Worm (Caenorhabditis elegans): ENCODE measurements around the gene Y9C9A.8.

The Y9C9A.8 gene

DNA sequence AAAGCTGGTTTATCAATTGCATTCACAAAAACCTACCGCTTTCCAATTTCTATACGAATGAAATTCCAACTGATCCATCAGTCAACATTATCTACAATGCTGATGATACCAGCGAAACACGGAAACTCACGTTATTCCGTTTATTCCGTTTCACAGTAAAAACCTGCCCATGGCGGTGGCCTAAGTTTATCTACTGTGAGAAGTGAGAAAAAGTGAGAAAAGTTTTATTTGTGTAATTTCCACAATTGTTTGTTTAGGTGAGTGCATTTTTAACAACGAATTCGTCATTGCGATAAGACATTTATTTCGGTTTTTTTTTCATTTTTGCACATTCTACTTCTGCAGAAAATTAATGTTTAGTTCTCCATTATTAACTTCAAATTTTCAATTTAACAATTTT, at the start of gene Y9C9A.8:
Gene Y9C9A.8 (plus strand): TSS at position 301 of the 400 bp plus-strand sequence.
- no peak for TF ChIP-seq mab-9 (GFP tag; IDR thresholded peaks at IDR 0.05)
- TF ChIP-seq tbx-2 (tag; optimal IDR thresholded peaks at IDR 0.05), result no peak

DNA sequence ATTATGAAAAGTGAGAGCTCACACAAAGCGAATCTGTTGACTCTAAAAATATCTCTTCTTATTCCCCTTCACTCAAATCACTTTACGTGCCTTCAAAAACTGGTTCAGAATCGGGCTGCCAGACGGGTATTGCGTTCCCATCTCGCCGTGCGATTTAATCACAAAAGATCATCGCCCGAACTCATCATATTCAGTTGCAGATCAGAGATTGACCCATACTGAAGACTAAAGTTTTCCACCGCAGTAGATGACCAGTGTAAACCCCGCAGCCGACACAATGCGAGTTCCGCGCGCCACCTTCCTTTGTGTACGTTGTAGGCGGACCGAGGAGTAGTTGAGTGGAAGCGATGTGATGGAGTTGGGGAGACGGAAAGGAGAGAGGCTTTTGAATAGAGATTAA, 49.5 kb upstream of the Y9C9A.8 start:
- no peak for TF ChIP-seq egl-27 (tag; optimal IDR thresholded peaks at IDR 0.05)
- no peak for TF ChIP-seq lin-15B (tag; optimal IDR thresholded peaks at IDR 0.05)
- TF ChIP-seq fkh-10 (GFP tag; optimal IDR thresholded peaks at IDR 0.05), result no peak
- no peak for TF ChIP-seq C16A3.4 (tag; optimal IDR thresholded peaks at IDR 0.05)
- TF ChIP-seq snpc-4 (tag; optimal IDR thresholded peaks at IDR 0.05), result peak; percentile 98
- no peak for TF ChIP-seq ceh-8 (GFP tag; optimal IDR thresholded peaks at IDR 0.05)
- no peak for TF ChIP-seq lir-3 (tag; optimal IDR thresholded peaks at IDR 0.05; ENCODE audit: poor library complexity)
- no peak for TF ChIP-seq ztf-4 (tag; optimal IDR thresholded peaks at IDR 0.05)
- no peak for TF ChIP-seq unc-98 (GFP tag; IDR thresholded peaks at IDR 0.05)
- TF ChIP-seq nhr-71 (tag; optimal IDR thresholded peaks at IDR 0.05), result peak; percentile 85
- peak; percentile 75 for TF ChIP-seq swsn-7 (tag; optimal IDR thresholded peaks at IDR 0.05)
- TF ChIP-seq xbp-1 (tag; optimal IDR thresholded peaks at IDR 0.05), result peak; percentile 44
- TF ChIP-seq ceh-88 (GFP tag; IDR thresholded peaks at IDR 0.05), result peak; percentile 39; the same call in 1 of the 2 replicates
- TF ChIP-seq snu-23 (GFP tag; optimal IDR thresholded peaks at IDR 0.05), result peak; percentile 78
- TF ChIP-seq mdl-1 (tag; optimal IDR thresholded peaks at IDR 0.05), result peak in 1 of 2 experiments; percentile 5
- peak; percentile 33 for TF ChIP-seq elt-2 (tag; optimal IDR thresholded peaks at IDR 0.05)
- peak; percentile 86 for TF ChIP-seq nhr-19 (GFP tag; conservative IDR thresholded peaks at IDR 0.05)
- TF ChIP-seq C04F5.9 (tag; optimal IDR thresholded peaks at IDR 0.05), result no peak
- peak in 1 of 2 experiments; percentile 61 for TF ChIP-seq lsy-2 (tag; optimal IDR thresholded peaks at IDR 0.05)
- no peak for TF ChIP-seq nhr-12 (tag; optimal IDR thresholded peaks at IDR 0.05)
- peak; percentile 52 for TF ChIP-seq mep-1 (tag; optimal IDR thresholded peaks at IDR 0.05)
- no peak for TF ChIP-seq mef-2 (tag; optimal IDR thresholded peaks at IDR 0.05)
- peak; percentile 33 to 61 for TF ChIP-seq efl-1 (optimal IDR thresholded peaks at IDR 0.05)
- peak; percentile 16 to 93 for TF ChIP-seq efl-1 (GFP tag; optimal IDR thresholded peaks at IDR 0.05 in 1 of 2)
- TF ChIP-seq C34B4.2 (tag; optimal IDR thresholded peaks at IDR 0.05), result no peak
- no peak for TF ChIP-seq unc-30 (tag; optimal IDR thresholded peaks at IDR 0.05)
- TF ChIP-seq vab-15 (tag; optimal IDR thresholded peaks at IDR 0.05), result no peak
- TF ChIP-seq irx-1 (tag; optimal IDR thresholded peaks at IDR 0.05), result peak; percentile 38
- peak; percentile 80 for TF ChIP-seq dsc-1 (tag; optimal IDR thresholded peaks at IDR 0.05)
- no peak for TF ChIP-seq pax-3 (tag; optimal IDR thresholded peaks at IDR 0.05)
- no peak for TF ChIP-seq hpl-2 (GFP tag; optimal IDR thresholded peaks at IDR 0.05)
- no peak for TF ChIP-seq zag-1 (tag; optimal IDR thresholded peaks at IDR 0.05)
- peak; percentile 15 for TF ChIP-seq fos-1 (tag; optimal IDR thresholded peaks at IDR 0.05)
- no peak for TF ChIP-seq efl-3 (GFP tag; optimal IDR thresholded peaks at IDR 0.05)
- TF ChIP-seq hlh-4 (tag; optimal IDR thresholded peaks at IDR 0.05), result no peak
- peak; percentile 81 for TF ChIP-seq nhr-90 (tag; optimal IDR thresholded peaks at IDR 0.05; ENCODE audit: poor library complexity)
- peak; percentile 93 for TF ChIP-seq lin-14 (GFP tag; optimal IDR thresholded peaks at IDR 0.05)
- no peak for TF ChIP-seq ceh-63 (GFP tag; optimal IDR thresholded peaks at IDR 0.05)
- no peak for TF ChIP-seq F16B12.6 (tag; optimal IDR thresholded peaks at IDR 0.05)
- TF ChIP-seq tbx-2 (tag; optimal IDR thresholded peaks at IDR 0.05), result peak; percentile 51
- peak; percentile 78 for TF ChIP-seq nhr-47 (tag; optimal IDR thresholded peaks at IDR 0.05)
- TF ChIP-seq ztf-11 (tag; optimal IDR thresholded peaks at IDR 0.05), result no peak
- TF ChIP-seq skn-1 (tag; optimal IDR thresholded peaks at IDR 0.05), result no peak
- TF ChIP-seq nhr-77 (tag; optimal IDR thresholded peaks at IDR 0.05), result peak; percentile 50
- TF ChIP-seq isw-1 (GFP tag; IDR thresholded peaks at IDR 0.05), result no peak
- TF ChIP-seq ces-1 (GFP tag; optimal IDR thresholded peaks at IDR 0.05), result no peak
- TF ChIP-seq nhr-85 (tag), result peak; percentile 96
- TF ChIP-seq lin-13 (GFP tag; optimal IDR thresholded peaks at IDR 0.05), result peak; percentile 21
- peak; percentile 35 to 37 for TF ChIP-seq lin-35 (GFP tag; optimal IDR thresholded peaks at IDR 0.05)
- TF ChIP-seq jun-1 (tag; optimal IDR thresholded peaks at IDR 0.05), result no peak
- TF ChIP-seq elt-3 (tag; optimal IDR thresholded peaks at IDR 0.05), result peak in 3 of 6 experiments; percentile 20 to 62 (median 29)
